Fruit fly (Drosophila melanogaster) whole organism, embryonic: ENCODE data around the gene ball.
A peak's percentile ranks its signal among the peaks of the same experiment; 100 is the strongest.

Experiments used
- Aef1 ChIP-seq: fragments of 200-800 bp; sonication (Bioruptor generic); IDR thresholded peaks from 3 replicates; pipeline ENCODE4 v1.3.6; 2022; ENCODE audit warnings: missing biosample characterization, missing genetic modification characterization
- Bteb2 ChIP-seq: fragments of 200-800 bp; sonication (Bioruptor generic); optimal IDR thresholded peaks from 2 replicates; lab custom pipeline; 2016; ENCODE audit warnings: missing biosample characterization, missing genetic modification characterization
- CG10366 ChIP-seq: fragments of 200-800 bp; sonication (Bioruptor generic); IDR thresholded peaks from 2 replicates; pipeline ENCODE4 v1.3.6; 2022; ENCODE audit warnings: missing biosample characterization, missing genetic modification characterization
- CG11504 ChIP-seq: fragments of 200-800 bp; sonication (Bioruptor generic); optimal IDR thresholded peaks from 3 replicates; lab custom pipeline; 2019; ENCODE audit warnings: missing biosample characterization, mild to moderate bottlenecking, missing genetic modification characterization, moderate library complexity
- CG12104 ChIP-seq: fragments of 200-800 bp; sonication (Bioruptor generic); optimal IDR thresholded peaks from 3 replicates; lab custom pipeline; 2016; ENCODE audit warnings: missing biosample characterization, missing genetic modification characterization
- CG12299 ChIP-seq: fragments of 200-800 bp; sonication (Bioruptor generic); optimal IDR thresholded peaks from 2 replicates; lab custom pipeline; 2018; ENCODE audit warnings: missing biosample characterization, mild to moderate bottlenecking, missing genetic modification characterization
- CG13424 ChIP-seq: fragments of 200-800 bp; sonication (Bioruptor generic); optimal IDR thresholded peaks from 2 replicates; lab custom pipeline; 2019; ENCODE audit warnings: missing biosample characterization, mild to moderate bottlenecking, missing genetic modification characterization, moderate library complexity
- CG14050 ChIP-seq: fragments of 200-800 bp; sonication (Bioruptor generic); IDR thresholded peaks from 3 replicates; pipeline ENCODE4 v1.3.6; 2022; ENCODE audit warnings: missing biosample characterization, missing genetic modification characterization
- CG17829 ChIP-seq: fragments of 200-800 bp; optimal IDR thresholded peaks from 2 replicates; lab custom pipeline; 2019; ENCODE audit warnings: missing biosample characterization, mild to moderate bottlenecking, missing genetic modification characterization, moderate library complexity
- CG18599 ChIP-seq: fragments of 200-800 bp; sonication (Bioruptor generic); optimal IDR thresholded peaks from 3 replicates; lab custom pipeline; 2017; ENCODE audit warnings: missing biosample characterization, missing genetic modification characterization, mild to moderate bottlenecking, moderate library complexity, missing genetic modification reagents
- CG3065 ChIP-seq: fragments of 200-800 bp; sonication (Bioruptor generic); optimal IDR thresholded peaks from 2 replicates; lab custom pipeline; 2016; ENCODE audit warnings: missing biosample characterization, missing genetic modification characterization
- CG3281 ChIP-seq: fragments of 200-800 bp; sonication (Bioruptor generic); optimal IDR thresholded peaks from 3 replicates; lab custom pipeline; 2017; ENCODE audit warnings: missing biosample characterization, mild to moderate bottlenecking, missing genetic modification characterization
- CG34376 ChIP-seq: fragments of 200-800 bp; sonication (Bioruptor generic); optimal IDR thresholded peaks from 2 replicates; lab custom pipeline; 2018; ENCODE audit warnings: missing biosample characterization, mild to moderate bottlenecking, missing genetic modification characterization
- CG34422 ChIP-seq: fragments of 200-800 bp; sonication (Bioruptor generic); IDR thresholded peaks from 3 replicates; pipeline ENCODE4 v1.3.6; 2022; ENCODE audit warnings: missing biosample characterization, missing genetic modification characterization
- CG4404 ChIP-seq: fragments of 200-800 bp; sonication (Bioruptor generic); IDR thresholded peaks from 2 replicates; pipeline ENCODE4 v1.3.6; 2022; ENCODE audit warnings: missing biosample characterization, missing genetic modification characterization
- CG4707 ChIP-seq: fragments of 200-800 bp; sonication (Bioruptor generic); optimal IDR thresholded peaks from 2 replicates; lab custom pipeline; 2018; ENCODE audit warnings: missing biosample characterization, mild to moderate bottlenecking, missing genetic modification characterization, moderate library complexity
- CG6254 ChIP-seq: fragments of 200-800 bp; sonication (Bioruptor generic); optimal IDR thresholded peaks from 3 replicates; lab custom pipeline; 2017; ENCODE audit warnings: mild to moderate bottlenecking, missing biosample characterization, missing genetic modification reagents, missing genetic modification characterization
- CG7839 ChIP-seq: fragments of 200-800 bp; sonication (Bioruptor generic); optimal IDR thresholded peaks from 3 replicates; lab custom pipeline; 2018; ENCODE audit warnings: missing biosample characterization, mild to moderate bottlenecking, missing genetic modification characterization, moderate library complexity
- CG7963 ChIP-seq: fragments of 200-800 bp; sonication (Bioruptor generic); IDR thresholded peaks from 3 replicates; pipeline ENCODE4 v1.3.6; 2022; ENCODE audit warnings: missing biosample characterization, missing genetic modification characterization; ENCODE audit not compliant: partially characterized antibody
- Dad ChIP-seq: fragments of 200-800 bp; sonication (Bioruptor generic); optimal IDR thresholded peaks from 3 replicates; lab custom pipeline; 2016; ENCODE audit warnings: missing biosample characterization, missing genetic modification characterization
- Doc2 ChIP-seq: fragments of 200-800 bp; sonication (Bioruptor generic); IDR thresholded peaks from 2 replicates; pipeline ENCODE4 v1.3.6; 2022; ENCODE audit warnings: missing biosample characterization, missing genetic modification characterization
- Dp ChIP-seq: fragments of 200-800 bp; sonication (Bioruptor generic); optimal IDR thresholded peaks from 2 replicates; lab custom pipeline; 2018; ENCODE audit warnings: missing biosample characterization, mild to moderate bottlenecking, missing genetic modification characterization, moderate library complexity
- ERR ChIP-seq: fragments of 200-800 bp; sonication (Bioruptor generic); optimal IDR thresholded peaks from 2 replicates; lab custom pipeline; 2016; ENCODE audit warnings: missing biosample characterization, missing genetic modification characterization
- HLH3B ChIP-seq: fragments of 200-800 bp; sonication (Bioruptor generic); IDR thresholded peaks from 2 replicates; pipeline ENCODE4 v1.3.6; 2022; ENCODE audit warnings: missing biosample characterization, missing genetic modification characterization
- HLHmδ ChIP-seq: fragments of 200-800 bp; sonication (Bioruptor generic); optimal IDR thresholded peaks from 2 replicates; lab custom pipeline; 2018; ENCODE audit warnings: missing biosample characterization, mild to moderate bottlenecking, missing genetic modification characterization, moderate library complexity
- HmgD ChIP-seq: fragments of 200-800 bp; sonication (Bioruptor generic); optimal IDR thresholded peaks from 3 replicates; lab custom pipeline; 2016; ENCODE audit warnings: missing biosample characterization, missing genetic modification characterization
- Hr3 ChIP-seq: fragments of 200-800 bp; sonication (Bioruptor generic); optimal IDR thresholded peaks from 3 replicates; lab custom pipeline; 2016; ENCODE audit warnings: missing biosample characterization, missing genetic modification characterization
- NFAT ChIP-seq: fragments of 200-800 bp; sonication (Bioruptor generic); IDR thresholded peaks from 2 replicates; pipeline ENCODE4 v1.3.6; 2022; ENCODE audit warnings: missing biosample characterization, missing genetic modification characterization
- PHDP ChIP-seq: fragments of 200-800 bp; sonication (Bioruptor generic); optimal IDR thresholded peaks from 3 replicates; lab custom pipeline; 2018; ENCODE audit warnings: missing biosample characterization, mild to moderate bottlenecking, missing genetic modification characterization, moderate library complexity
- Scr ChIP-seq: fragments of 200-800 bp; sonication (Bioruptor generic); IDR thresholded peaks from 2 replicates; pipeline ENCODE4 v1.3.6; 2022; ENCODE audit warnings: missing biosample characterization, missing genetic modification characterization; ENCODE audit not compliant: partially characterized antibody
- TFAM ChIP-seq: fragments of 200-800 bp; sonication (Bioruptor generic); optimal IDR thresholded peaks from 2 replicates; lab custom pipeline; 2017; ENCODE audit warnings: missing biosample characterization, missing genetic modification characterization, inconsistent platforms
- Vsx1 ChIP-seq: fragments of 200-800 bp; sonication (Bioruptor generic); optimal IDR thresholded peaks from 2 replicates; lab custom pipeline; 2017; ENCODE audit warnings: missing biosample characterization, mild to moderate bottlenecking, missing genetic modification characterization, missing genetic modification reagents
- abd-A ChIP-seq: fragments of 200-800 bp; sonication (Bioruptor generic); optimal IDR thresholded peaks from 3 replicates; lab custom pipeline; 2019; ENCODE audit warnings: missing biosample characterization, mild to moderate bottlenecking, missing genetic modification characterization, moderate library complexity
- al ChIP-seq: fragments of 200-800 bp; sonication (Bioruptor generic); IDR thresholded peaks from 2 replicates; pipeline ENCODE4 v1.3.6; 2022; ENCODE audit warnings: missing biosample characterization, missing genetic modification characterization
- bigmax ChIP-seq: fragments of 200-800 bp; sonication (Bioruptor generic); optimal IDR thresholded peaks from 2 replicates; lab custom pipeline; 2018; ENCODE audit warnings: missing biosample characterization, mild to moderate bottlenecking, missing genetic modification characterization
- ci ChIP-seq: fragments of 200-800 bp; sonication (Bioruptor generic); IDR thresholded peaks from 3 replicates; pipeline ENCODE4 v1.3.6; 2022; ENCODE audit warnings: missing biosample characterization, missing genetic modification characterization
- exex ChIP-seq: fragments of 200-800 bp; sonication (Bioruptor generic); optimal IDR thresholded peaks from 4 replicates; lab custom pipeline; 2018; ENCODE audit warnings: missing biosample characterization, mild to moderate bottlenecking, missing genetic modification characterization, moderate library complexity
- grau ChIP-seq: fragments of 200-800 bp; optimal IDR thresholded peaks from 3 replicates; lab custom pipeline; 2019; ENCODE audit warnings: missing biosample characterization, mild to moderate bottlenecking, missing genetic modification characterization, moderate library complexity
- gsb-n ChIP-seq: fragments of 200-800 bp; sonication (Bioruptor generic); optimal IDR thresholded peaks from 3 replicates; lab custom pipeline; 2018; ENCODE audit warnings: missing biosample characterization, mild to moderate bottlenecking, missing genetic modification characterization
- insv ChIP-seq, 2 experiments: fragments of 200-800 bp; sonication (Bioruptor generic); optimal IDR thresholded peaks; 3 replicates each; lab custom pipeline; 2016 to 2018; ENCODE audit warnings: missing biosample characterization in 2 of 2, missing genetic modification characterization in 2 of 2
- kah ChIP-seq: fragments of 200-800 bp; sonication (Bioruptor generic); optimal IDR thresholded peaks from 2 replicates; lab custom pipeline; 2018; ENCODE audit warnings: missing biosample characterization, mild to moderate bottlenecking, missing genetic modification characterization
- otp ChIP-seq: fragments of 200-800 bp; sonication (Bioruptor generic); IDR thresholded peaks from 3 replicates; pipeline ENCODE4, ENCODE4 v1.3.6; 2022; ENCODE audit warnings: missing biosample characterization, missing genetic modification characterization
- repo ChIP-seq: fragments of 200-800 bp; sonication (Bioruptor generic); optimal IDR thresholded peaks from 2 replicates; lab custom pipeline; 2016; ENCODE audit warnings: missing biosample characterization, missing genetic modification characterization
- sima ChIP-seq: fragments of 200-800 bp; sonication (Bioruptor generic); optimal IDR thresholded peaks from 2 replicates; lab custom pipeline; 2016; ENCODE audit warnings: missing biosample characterization, missing genetic modification characterization
- slbo ChIP-seq: fragments of 200-800 bp; sonication (Bioruptor generic); IDR thresholded peaks from 2 replicates; pipeline ENCODE4 v1.3.6; 2022; ENCODE audit warnings: missing biosample characterization, missing genetic modification characterization
- so ChIP-seq: fragments of 200-800 bp; sonication (Bioruptor generic); IDR thresholded peaks from 3 replicates; pipeline ENCODE4 v1.3.6; 2022; ENCODE audit warnings: missing biosample characterization, missing genetic modification characterization
- tap ChIP-seq: fragments of 200-800 bp; optimal IDR thresholded peaks from 3 replicates; lab custom pipeline; 2019; ENCODE audit warnings: missing biosample characterization, mild to moderate bottlenecking, missing genetic modification characterization, moderate library complexity
- ttk ChIP-seq: fragments of 200-800 bp; sonication (Bioruptor generic); IDR thresholded peaks from 2 replicates; pipeline ENCODE4 v2.1.2; 2022; ENCODE audit warnings: missing biosample characterization, missing genetic modification characterization
- tx ChIP-seq: fragments of 200-800 bp; sonication (Bioruptor generic); optimal IDR thresholded peaks from 2 replicates; lab custom pipeline; 2016; ENCODE audit warnings: missing biosample characterization, missing genetic modification characterization

Gene ball

dm6 chr3R:26881121-26881895, 14.7 kb upstream of the ball start, which contains the start of the genes ro and T48 (continued):
- TF ChIP-seq CG3065 (GFP tag; lab: Kevin White, UChicago) (peak; percentile 98), CG17829 (tag; lab: Kevin White, UChicago) (peak; percentile 68), slbo (GFP tag; lab: Robert Waterston, UW) (peak; percentile 64; the same call in 1 of the 2 replicates), Doc2 (GFP tag; lab: Robert Waterston, UW) (no peak), CG3281 (GFP tag; lab: Kevin White, UChicago) (no peak), CG11504 (tag; lab: Kevin White, UChicago) (peak; percentile 59), sima (GFP tag; lab: Kevin White, UChicago) (no peak), CG7963 (no peak), Hr3 (GFP tag; lab: Kevin White, UChicago) (peak; percentile 32), CG13424 (tag; lab: Kevin White, UChicago) (peak; percentile 42), CG12299 (tag; lab: Kevin White, UChicago) (no peak), CG14050 (no peak), CG6254 (GFP tag; lab: Kevin White, UChicago) (no peak), TFAM (GFP tag; lab: Kevin White, UChicago) (no peak), HLH3B (GFP tag; lab: Robert Waterston, UW) (0 out of 2 replicates have a peak, but pooled peaks have one; percentile 32), ci (GFP tag; lab: Robert Waterston, UW) (peak; percentile 72), Dp (GFP tag; lab: Kevin White, UChicago) (peak; percentile 80), tx (GFP tag; lab: Kevin White, UChicago) (peak; percentile 17), CG10366 (GFP tag; lab: Robert Waterston, UW) (peak; percentile 10; the same call in 1 of the 2 replicates), HLHmδ (GFP tag; lab: Kevin White, UChicago) (peak; percentile 5), repo (peak; percentile 71), CG4404 (GFP tag; lab: Robert Waterston, UW) (no peak), kah (GFP tag; lab: Kevin White, UChicago) (peak; percentile 51), Vsx1 (GFP tag; lab: Kevin White, UChicago) (no peak), otp (no peak), tap (tag; lab: Kevin White, UChicago) (no peak), exex (no peak), bigmax (GFP tag; lab: Kevin White, UChicago) (peak; percentile 34), PHDP (tag; lab: Kevin White, UChicago) (peak; percentile 0), CG12104 (GFP tag; lab: Kevin White, UChicago) (peak; percentile 0), al (GFP tag; lab: Robert Waterston, UW) (no peak), insv (GFP tag; optimal IDR thresholded peaks at IDR 0.05; lab: Kevin White, UChicago) (peak in 1 of 2 experiments; percentile 74), CG34422 (GFP tag; lab: Robert Waterston, UW) (peak; percentile 46; the same call in 1 of the 3 replicates), Dad (GFP tag; lab: Kevin White, UChicago) (peak; percentile 61), HmgD (peak; percentile 91), abd-A (tag; lab: Kevin White, UChicago) (peak; percentile 60), grau (tag; lab: Kevin White, UChicago) (peak; percentile 41), CG34376 (GFP tag; lab: Kevin White, UChicago) (peak; percentile 62), NFAT (GFP tag; lab: Robert Waterston, UW) (peak; percentile 52; the same call in 1 of the 2 replicates), gsb-n (tag; lab: Kevin White, UChicago) (peak; percentile 55), ERR (GFP tag; lab: Kevin White, UChicago) (peak; percentile 68), Aef1 (GFP tag; lab: Robert Waterston, UW) (peak; percentile 48; the same call in 2 of the 3 replicates), Scr (GFP tag; lab: Robert Waterston, UW) (peak; percentile 65), CG4707 (GFP tag; lab: Kevin White, UChicago) (no peak), ttk (GFP tag; lab: Robert Waterston, UW) (peak; percentile 95), CG7839 (tag; lab: Kevin White, UChicago) (peak; percentile 45), CG18599 (peak; percentile 55), Bteb2 (GFP tag; lab: Kevin White, UChicago) (peak; percentile 36), so (GFP tag; lab: Robert Waterston, UW) (peak; percentile 35; the same call in 2 of the 3 replicates)
